Worm (Caenorhabditis elegans) whole organism, young adult: ENCODE measurements around the gene F18F11.4.

Source experiments
- B0035.1 ChIP-seq: sonication (generic microtip); optimal IDR thresholded peaks from 2 replicates; lab custom pipeline; 2016; ENCODE audit warnings: missing genetic modification characterization, mild to moderate bottlenecking, missing compliant biosample characterization, missing genotype, missing genetic modification reagents
- B0336.3 ChIP-seq: fragments of 200-800 bp; sonication (Bioruptor generic); IDR thresholded peaks from 2 replicates; pipeline ENCODE4 v1.3.6; 2022; ENCODE audit warnings: missing genetic modification characterization, missing compliant biosample characterization
- F23B12.7 ChIP-seq: sonication (generic microtip); optimal IDR thresholded peaks from 2 replicates; lab custom pipeline; 2017; ENCODE audit warnings: missing genetic modification characterization, mild to moderate bottlenecking, missing compliant biosample characterization, antibody characterized with exemption, moderate library complexity; ENCODE audit not compliant: insufficient read depth
- F55B11.4 ChIP-seq: sonication (generic microtip); optimal IDR thresholded peaks from 2 replicates; lab custom pipeline; 2016; ENCODE audit warnings: missing compliant biosample characterization, missing genetic modification characterization, borderline replicate concordance; ENCODE audit not compliant: insufficient read depth
- F57A8.1 ChIP-seq: fragments of 200-800 bp; sonication (Bioruptor generic); optimal IDR thresholded peaks from 2 replicates; lab custom pipeline; 2018; ENCODE audit warnings: mild to moderate bottlenecking, missing genetic modification characterization, moderate library complexity, missing compliant biosample characterization
- F57C9.4 ChIP-seq: sonication (generic microtip); optimal IDR thresholded peaks from 2 replicates; lab custom pipeline; 2017; ENCODE audit warnings: mild to moderate bottlenecking, missing genetic modification characterization, missing compliant biosample characterization
- T26A5.8 ChIP-seq: sonication (generic microtip); optimal IDR thresholded peaks from 2 replicates; lab custom pipeline; 2016; ENCODE audit warnings: missing genetic modification characterization, missing compliant biosample characterization
- Y53F4B.3 ChIP-seq: fragments of 200-800 bp; sonication (Bioruptor generic); IDR thresholded peaks from 2 replicates; pipeline ENCODE4 v1.3.6; 2022; ENCODE audit warnings: missing genetic modification reagents, missing genetic modification characterization, missing compliant biosample characterization
- Y79H2A.3 ChIP-seq: fragments of 200-800 bp; sonication (Bioruptor generic); conservative IDR thresholded peaks from 2 replicates; pipeline ENCODE4 v1.3.6; 2022; ENCODE audit warnings: missing genetic modification reagents, missing genetic modification characterization, missing compliant biosample characterization
- aptf-2 ChIP-seq: fragments of 200-800 bp; sonication (Bioruptor generic); conservative IDR thresholded peaks from 2 replicates; pipeline ENCODE4 v1.3.6; 2022; ENCODE audit warnings: missing genetic modification reagents, missing genetic modification characterization, missing compliant biosample characterization
- aptf-3 ChIP-seq: fragments of 200-800 bp; sonication (Bioruptor generic); IDR thresholded peaks from 2 replicates; pipeline ENCODE4 v1.3.6; 2022; ENCODE audit warnings: missing genetic modification characterization, missing compliant biosample characterization
- atf-7 ChIP-seq: sonication (generic microtip); optimal IDR thresholded peaks from 2 replicates; lab custom pipeline; 2017; ENCODE audit warnings: mild to moderate bottlenecking, missing genetic modification characterization, missing compliant biosample characterization
- athp-1 ChIP-seq: sonication (generic microtip); optimal IDR thresholded peaks from 2 replicates; lab custom pipeline; 2017; ENCODE audit warnings: mild to moderate bottlenecking, missing genetic modification characterization, missing compliant biosample characterization
- attf-5 ChIP-seq: fragments of 200-800 bp; sonication (Bioruptor generic); optimal IDR thresholded peaks from 2 replicates; lab custom pipeline; 2018; ENCODE audit warnings: mild to moderate bottlenecking, missing genetic modification characterization, missing compliant biosample characterization
- attf-6 ChIP-seq: fragments of 200-800 bp; sonication (Bioruptor generic); IDR thresholded peaks from 2 replicates; pipeline ENCODE4 v1.3.6; 2022; ENCODE audit warnings: missing genetic modification reagents, missing genetic modification characterization, missing compliant biosample characterization
- bed-1 ChIP-seq: fragments of 200-800 bp; sonication (Bioruptor generic); IDR thresholded peaks from 2 replicates; pipeline ENCODE4 v1.3.6; 2022; ENCODE audit warnings: missing genetic modification reagents, missing genetic modification characterization, missing compliant biosample characterization
- ccch-3 ChIP-seq: fragments of 200-800 bp; sonication (Bioruptor generic); optimal IDR thresholded peaks from 2 replicates; lab custom pipeline; 2018; ENCODE audit warnings: mild to moderate bottlenecking, missing genetic modification characterization, missing compliant biosample characterization
- cebp-1 ChIP-seq, 2 experiments: fragments of 200-800 bp in 1 of 2; sonication (Bioruptor generic) in 1 of 2; sonication (generic microtip) in 1 of 2; IDR thresholded peaks in 1 of 2; optimal IDR thresholded peaks in 1 of 2; 2 replicates each; pipeline versions ENCODE4 v1.3.6 to Lab custom; 2017 to 2022; ENCODE audit warnings: missing compliant biosample characterization in 2 of 2, missing genetic modification characterization in 2 of 2, mild to moderate bottlenecking in 1 of 2, missing genetic modification reagents in 1 of 2, moderate library complexity in 1 of 2
- ceh-27 ChIP-seq: fragments of 200-800 bp; sonication (Bioruptor generic); optimal IDR thresholded peaks from 2 replicates; lab custom pipeline; 2018; ENCODE audit warnings: mild to moderate bottlenecking, missing genetic modification characterization, moderate library complexity, missing compliant biosample characterization
- ceh-58 ChIP-seq: fragments of 200-800 bp; sonication (Bioruptor generic); IDR thresholded peaks from 2 replicates; pipeline ENCODE4 v1.3.6; 2022; ENCODE audit warnings: missing genetic modification characterization, missing compliant biosample characterization
- chd-7 ChIP-seq: sonication (generic microtip); optimal IDR thresholded peaks from 2 replicates; lab custom pipeline; 2016; ENCODE audit warnings: mild to moderate bottlenecking, missing genetic modification characterization, moderate library complexity, missing compliant biosample characterization
- die-1 ChIP-seq: sonication (generic microtip); optimal IDR thresholded peaks from 2 replicates; lab custom pipeline; 2016; ENCODE audit warnings: missing genotype, mild to moderate bottlenecking, missing genetic modification characterization, missing compliant biosample characterization
- ets-4 ChIP-seq: fragments of 200-800 bp; sonication (Bioruptor generic); optimal IDR thresholded peaks from 2 replicates; lab custom pipeline; 2018; ENCODE audit warnings: mild to moderate bottlenecking, missing genetic modification characterization, missing compliant biosample characterization
- gei-17 ChIP-seq: fragments of 200-800 bp; sonication (Bioruptor generic); optimal IDR thresholded peaks from 2 replicates; lab custom pipeline; 2018; ENCODE audit warnings: mild to moderate bottlenecking, missing genetic modification characterization, missing compliant biosample characterization
- him-1 ChIP-seq: sonication (generic microtip); optimal IDR thresholded peaks from 2 replicates; lab custom pipeline; 2016; ENCODE audit warnings: missing genotype, missing genetic modification reagents, missing genetic modification characterization, missing compliant biosample characterization
- hmg-20 ChIP-seq: fragments of 200-800 bp; sonication (Bioruptor generic); IDR thresholded peaks from 2 replicates; pipeline ENCODE4 v1.3.6; 2022; ENCODE audit warnings: missing genetic modification reagents, missing genetic modification characterization, missing compliant biosample characterization
- hrde-1 ChIP-seq: sonication (generic microtip); optimal IDR thresholded peaks from 2 replicates; lab custom pipeline; 2016; ENCODE audit warnings: missing genetic modification characterization, mild to moderate bottlenecking, missing compliant biosample characterization, moderate library complexity, missing genotype, missing genetic modification reagents, borderline replicate concordance
- lag-1 ChIP-seq: fragments of 200-800 bp; sonication (Bioruptor generic); IDR thresholded peaks from 2 replicates; pipeline ENCODE4 v1.3.6; 2022; ENCODE audit warnings: missing genetic modification reagents, missing genetic modification characterization, missing compliant biosample characterization
- let-607 ChIP-seq, 2 experiments: fragments of 200-800 bp in 1 of 2; sonication (Bioruptor generic) in 1 of 2; sonication (generic microtip) in 1 of 2; optimal IDR thresholded peaks; 2 replicates each; lab custom pipeline; 2016 to 2018; ENCODE audit warnings: mild to moderate bottlenecking in 2 of 2, missing compliant biosample characterization in 2 of 2, missing genetic modification characterization in 2 of 2, moderate library complexity in 2 of 2, missing genotype in 1 of 2
- lin-35 ChIP-seq, 3 experiments: fragments of 150-350 bp in 2 of 3; sonication (generic microtip) in 1 of 3; optimal IDR thresholded peaks; 2 replicates each; lab custom pipeline; 2014 to 2018; ENCODE audit warnings: missing biosample characterization in 3 of 3, missing genetic modification characterization in 3 of 3, missing genetic modification reagents in 3 of 3
- lin-54 ChIP-seq: fragments of 200-800 bp; sonication (Bioruptor generic); optimal IDR thresholded peaks from 2 replicates; lab custom pipeline; 2018; ENCODE audit warnings: mild to moderate bottlenecking, missing genetic modification characterization, missing compliant biosample characterization
- lir-1 ChIP-seq: fragments of 200-800 bp; sonication (Bioruptor generic); conservative IDR thresholded peaks from 2 replicates; pipeline ENCODE4 v1.3.6; 2022; ENCODE audit warnings: missing genetic modification reagents, missing genetic modification characterization, missing compliant biosample characterization
- madf-6 ChIP-seq: fragments of 200-800 bp; sonication (Bioruptor generic); IDR thresholded peaks from 2 replicates; pipeline ENCODE4 v1.3.6; 2022; ENCODE audit warnings: missing genetic modification reagents, missing genetic modification characterization, missing compliant biosample characterization
- madf-8 ChIP-seq: fragments of 200-800 bp; sonication (Bioruptor generic); conservative IDR thresholded peaks from 2 replicates; pipeline ENCODE4 v1.3.6; 2022; ENCODE audit warnings: missing genetic modification reagents, missing genetic modification characterization, missing compliant biosample characterization
- mes-4 ChIP-seq: sonication (generic microtip); optimal IDR thresholded peaks from 2 replicates; lab custom pipeline; 2016; ENCODE audit warnings: missing genotype, missing genetic modification characterization, missing compliant biosample characterization
- nfyb-1 ChIP-seq: fragments of 200-800 bp; sonication (Bioruptor generic); IDR thresholded peaks from 2 replicates; pipeline ENCODE4 v1.3.6; 2022; ENCODE audit warnings: missing genetic modification reagents, missing genetic modification characterization, missing compliant biosample characterization
- nhr-80 ChIP-seq: sonication (generic microtip); optimal IDR thresholded peaks from 2 replicates; lab custom pipeline; 2016; ENCODE audit warnings: missing genetic modification characterization, missing compliant biosample characterization
- rcor-1 ChIP-seq: fragments of 200-800 bp; sonication (Bioruptor generic); IDR thresholded peaks from 2 replicates; pipeline ENCODE4 v1.3.6; 2022; ENCODE audit warnings: missing genetic modification reagents, missing genetic modification characterization, missing compliant biosample characterization
- rec-8 ChIP-seq, 2 experiments: sonication (generic microtip); optimal IDR thresholded peaks; 2 replicates each; lab custom pipeline; 2016; ENCODE audit warnings: mild to moderate bottlenecking in 2 of 2, missing genetic modification characterization in 2 of 2, missing genetic modification reagents in 2 of 2, missing genotype in 2 of 2, missing biosample characterization in 1 of 2, missing compliant biosample characterization in 1 of 2, moderate library complexity in 1 of 2
- sea-2 ChIP-seq: fragments of 200-800 bp; sonication (Bioruptor generic); IDR thresholded peaks from 2 replicates; pipeline ENCODE4 v1.3.6; 2022; ENCODE audit warnings: missing genetic modification characterization, missing compliant biosample characterization
- snpc-1.1 ChIP-seq: sonication (generic microtip); optimal IDR thresholded peaks from 2 replicates; lab custom pipeline; 2017; ENCODE audit warnings: missing genetic modification characterization, mild to moderate bottlenecking, missing compliant biosample characterization, antibody characterized with exemption, moderate library complexity, missing genotype, missing genetic modification reagents; ENCODE audit not compliant: insufficient read depth
- zfh-2 ChIP-seq: fragments of 200-800 bp; sonication (Bioruptor generic); conservative IDR thresholded peaks from 2 replicates; pipeline ENCODE4 v1.3.6; 2022; ENCODE audit warnings: missing genetic modification reagents, missing genetic modification characterization, missing compliant biosample characterization
- zim-3 ChIP-seq: sonication (generic microtip); optimal IDR thresholded peaks from 2 replicates; lab custom pipeline; 2017; ENCODE audit warnings: mild to moderate bottlenecking, missing genetic modification characterization, moderate library complexity, missing compliant biosample characterization
- ztf-22 ChIP-seq: fragments of 200-800 bp; sonication (Bioruptor generic); optimal IDR thresholded peaks from 2 replicates; lab custom pipeline; 2018; ENCODE audit warnings: mild to moderate bottlenecking, missing genetic modification characterization, moderate library complexity, missing compliant biosample characterization
- ztf-28 ChIP-seq: fragments of 200-800 bp; sonication (Bioruptor generic); IDR thresholded peaks from 2 replicates; pipeline ENCODE4 v1.3.6; 2022; ENCODE audit warnings: missing genetic modification reagents, missing genetic modification characterization, missing compliant biosample characterization

F18F11.4 gene

ce11 chrIV:291356-291755 is 39.3 kb upstream of the F18F11.4 start, which contains the start of gene T21D12.7:
Gene T21D12.7, minus strand, starts transcription at chrIV:291456.
- TF ChIP-seq lin-35 (GFP tag; optimal IDR thresholded peaks at IDR 0.05; lab: Kevin White, UChicago) (peak in 1 of 3 experiments; percentile 36), ceh-58 (no peak), madf-6 (no peak)

DNA sequence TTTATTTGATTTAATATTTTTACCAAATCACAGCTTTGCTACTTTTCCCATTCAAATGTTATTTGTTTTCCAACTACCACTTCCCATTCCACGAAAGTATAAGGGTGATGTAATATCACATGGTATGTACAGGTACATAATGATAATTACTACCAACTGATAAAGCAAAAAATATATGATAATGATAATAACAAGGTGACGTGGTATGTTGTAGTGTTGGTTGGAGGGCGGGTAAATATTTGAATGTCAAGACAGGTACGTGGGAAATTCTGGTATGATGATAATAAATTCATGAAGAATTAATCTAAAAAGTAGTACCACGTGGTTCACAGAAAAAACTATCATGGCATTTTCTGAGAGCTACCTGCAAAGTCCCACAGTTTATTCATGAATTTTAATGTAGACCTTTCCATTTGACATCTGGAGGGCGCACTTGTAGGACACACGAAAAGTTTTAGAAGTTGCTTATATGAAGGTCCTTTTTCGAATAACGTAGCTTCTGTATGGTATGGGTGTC is 38.7 kb upstream of the F18F11.4 start:
- no peak for TF ChIP-seq snpc-1.1 (tag; lab: Kevin White, UChicago)
- TF ChIP-seq zfh-2 (GFP tag; lab: Robert Waterston, UW): no peak
- no peak for TF ChIP-seq ccch-3 (GFP tag; lab: Kevin White, UChicago)
- no peak for TF ChIP-seq him-1 (tag; lab: Kevin White, UChicago)
- no peak for TF ChIP-seq nfyb-1 (GFP tag; lab: Robert Waterston, UW)
- TF ChIP-seq ets-4 (GFP tag; lab: Kevin White, UChicago): no peak
- no peak for TF ChIP-seq zim-3 (tag; lab: Kevin White, UChicago)
- TF ChIP-seq aptf-3 (GFP tag; lab: Robert Waterston, UW): no peak
- TF ChIP-seq ceh-27 (GFP tag; lab: Kevin White, UChicago): no peak
- no peak for TF ChIP-seq ztf-28 (GFP tag; lab: Robert Waterston, UW)
- no peak for TF ChIP-seq lir-1
- no peak for TF ChIP-seq B0035.1 (tag; lab: Kevin White, UChicago)
- no peak for TF ChIP-seq ceh-58
- TF ChIP-seq nhr-80 (tag; lab: Kevin White, UChicago): peak; percentile 80
- no peak for TF ChIP-seq attf-5 (GFP tag; lab: Kevin White, UChicago)
- peak; percentile 20 for TF ChIP-seq lin-54 (GFP tag; lab: Kevin White, UChicago)
- no peak for TF ChIP-seq F57A8.1 (GFP tag; lab: Kevin White, UChicago)
- no peak for TF ChIP-seq gei-17 (GFP tag; lab: Kevin White, UChicago)
- no peak for TF ChIP-seq rec-8 (tag; optimal IDR thresholded peaks at IDR 0.05; lab: Kevin White, UChicago)
- TF ChIP-seq Y79H2A.3 (GFP tag; lab: Robert Waterston, UW): no peak
- no peak for TF ChIP-seq mes-4 (tag; lab: Kevin White, UChicago)
- peak; percentile 41 to 66 for TF ChIP-seq let-607 (tag; optimal IDR thresholded peaks at IDR 0.05; lab: Kevin White, UChicago)
- no peak for TF ChIP-seq lag-1
- no peak for TF ChIP-seq Y53F4B.3 (GFP tag; lab: Robert Waterston, UW)
- TF ChIP-seq atf-7 (tag; lab: Kevin White, UChicago): peak; percentile 79
- no peak for TF ChIP-seq sea-2 (GFP tag; lab: Robert Waterston, UW)
- TF ChIP-seq attf-6 (GFP tag; lab: Robert Waterston, UW): no peak
- TF ChIP-seq rcor-1: no peak
- TF ChIP-seq die-1 (tag; lab: Kevin White, UChicago): no peak
- TF ChIP-seq bed-1 (GFP tag; lab: Robert Waterston, UW): no peak
- TF ChIP-seq hrde-1 (tag; lab: Kevin White, UChicago): no peak
- TF ChIP-seq aptf-2: no peak
- TF ChIP-seq chd-7 (tag; lab: Kevin White, UChicago): peak; percentile 30
- TF ChIP-seq hmg-20 (GFP tag; lab: Robert Waterston, UW): no peak
- TF ChIP-seq cebp-1 (GFP tag; IDR thresholded peaks at IDR 0.05; lab: Robert Waterston, UW): 0 out of 2 replicates have a peak, but pooled peaks have one; percentile 17
- TF ChIP-seq cebp-1 (tag; optimal IDR thresholded peaks at IDR 0.05; lab: Kevin White, UChicago): peak; percentile 47
- TF ChIP-seq athp-1 (tag; lab: Kevin White, UChicago): no peak
- TF ChIP-seq F23B12.7 (tag; lab: Kevin White, UChicago): no peak
- TF ChIP-seq F55B11.4 (tag; lab: Kevin White, UChicago): no peak
- no peak for TF ChIP-seq madf-8
- no peak for TF ChIP-seq ztf-22 (GFP tag; lab: Kevin White, UChicago)
- no peak for TF ChIP-seq T26A5.8 (tag; lab: Kevin White, UChicago)
- peak; percentile 66 for TF ChIP-seq B0336.3
- TF ChIP-seq F57C9.4 (tag; lab: Kevin White, UChicago): no peak
